ENCODE assay signal across 3 fruit fly cellular contexts in the genomic region with DNA sequence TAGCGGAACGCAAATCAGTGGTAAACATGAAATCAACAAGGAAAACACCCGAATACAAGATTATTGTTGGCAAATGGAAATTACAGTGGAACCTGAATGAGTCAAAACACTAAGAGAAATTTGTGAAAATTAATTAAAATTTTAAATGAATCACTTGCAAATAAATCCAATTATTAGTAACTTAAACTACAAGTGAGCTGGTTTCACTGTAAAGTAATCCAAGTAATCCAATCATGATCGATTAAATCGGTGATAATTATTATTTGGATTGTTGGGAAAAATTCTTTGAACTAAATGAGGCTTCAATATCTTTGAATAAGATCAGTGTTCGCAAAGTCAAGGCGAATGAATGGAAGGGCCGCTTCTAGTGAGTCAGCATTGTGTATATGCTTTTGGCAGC.
TF ChIP-seq lines count a peak whose summit lies in the region.

No protein-coding gene starts in this region.

- TF ChIP-seq CTCF in whole organism, embryonic (GFP tag; optimal IDR thresholded peaks at IDR 0.05; lab: Kevin White, UChicago) = no peak

TF ChIP-seq in whole organism, embryonic, 481 proteins besides CTCF, POLR2A, EP300 and RAD21 (continues in another document):
- TF ChIP-seq CG13775 (GFP tag; optimal IDR thresholded peaks at IDR 0.05; lab: Kevin White, UChicago) = no peak
- TF ChIP-seq CG8944 (GFP tag; optimal IDR thresholded peaks at IDR 0.05; lab: Kevin White, UChicago) = no peak
- TF ChIP-seq Side (GFP tag; optimal IDR thresholded peaks at IDR 0.05; lab: Kevin White, UChicago) = no peak
- TF ChIP-seq slou (GFP tag; optimal IDR thresholded peaks at IDR 0.05; lab: Kevin White, UChicago) = no peak
- no peak for TF ChIP-seq CG7963 (GFP tag; IDR thresholded peaks at IDR 0.05; lab: Robert Waterston, UW; ENCODE audit: partially characterized antibody)
- no peak for TF ChIP-seq ac (GFP tag; optimal IDR thresholded peaks at IDR 0.05; lab: Kevin White, UChicago)
- no peak for TF ChIP-seq CG16863 (GFP tag; optimal IDR thresholded peaks at IDR 0.05; lab: Kevin White, UChicago)
- TF ChIP-seq Gsc (GFP tag; IDR thresholded peaks at IDR 0.05; lab: Robert Waterston, UW) = no peak
- TF ChIP-seq CG7556 (GFP tag; optimal IDR thresholded peaks at IDR 0.05; lab: Kevin White, UChicago) = no peak
- no peak for TF ChIP-seq stc (GFP tag; IDR thresholded peaks at IDR 0.05; lab: Robert Waterston, UW)
- no peak for TF ChIP-seq Chrac-16 (GFP tag; optimal IDR thresholded peaks at IDR 0.05; lab: Kevin White, UChicago)
- no peak for TF ChIP-seq chn (GFP tag; optimal IDR thresholded peaks at IDR 0.05; lab: Kevin White, UChicago)
- no peak for TF ChIP-seq CG10565 (GFP tag; optimal IDR thresholded peaks at IDR 0.05; lab: Kevin White, UChicago)
- no peak for TF ChIP-seq corto (GFP tag; optimal IDR thresholded peaks at IDR 0.05; lab: Kevin White, UChicago)
- no peak for TF ChIP-seq sc (optimal IDR thresholded peaks at IDR 0.05; lab: Kevin White, UChicago)
- TF ChIP-seq sc (GFP tag; optimal IDR thresholded peaks at IDR 0.05; lab: Kevin White, UChicago) = no peak
- TF ChIP-seq Poxn (GFP tag; IDR thresholded peaks at IDR 0.05; lab: Robert Waterston, UW) = no peak
- TF ChIP-seq fd64A (GFP tag; optimal IDR thresholded peaks at IDR 0.05; lab: Kevin White, UChicago) = no peak
- peak; percentile 36 for TF ChIP-seq CG13424 (tag; optimal IDR thresholded peaks at IDR 0.05; lab: Kevin White, UChicago)
- TF ChIP-seq CG17829 (tag; optimal IDR thresholded peaks at IDR 0.05; lab: Kevin White, UChicago) = no peak
- TF ChIP-seq trem (tag; optimal IDR thresholded peaks at IDR 0.05; lab: Kevin White, UChicago) = no peak
- TF ChIP-seq grau (tag; optimal IDR thresholded peaks at IDR 0.05; lab: Kevin White, UChicago) = peak; percentile 74
- TF ChIP-seq CG4730 (GFP tag; IDR thresholded peaks at IDR 0.05; lab: Robert Waterston, UW) = no peak
- no peak for TF ChIP-seq CG6254 (GFP tag; optimal IDR thresholded peaks at IDR 0.05; lab: Kevin White, UChicago)
- TF ChIP-seq Sry-δ (GFP tag; optimal IDR thresholded peaks at IDR 0.05; lab: Kevin White, UChicago) = no peak
- peak; percentile 0 for TF ChIP-seq Hmr (GFP tag; optimal IDR thresholded peaks at IDR 0.05; lab: Kevin White, UChicago)
- no peak for TF ChIP-seq CG32767 (GFP tag; IDR thresholded peaks at IDR 0.05; lab: Robert Waterston, UW)
- no peak for TF ChIP-seq CG14860 (GFP tag; IDR thresholded peaks at IDR 0.05; lab: Robert Waterston, UW; ENCODE audit: partially characterized antibody)
- no peak for TF ChIP-seq CG11695 (GFP tag; IDR thresholded peaks at IDR 0.05; lab: Robert Waterston, UW)
- no peak for TF ChIP-seq CG6272 (GFP tag; IDR thresholded peaks at IDR 0.05; lab: Robert Waterston, UW)

TF ChIP-seq in whole organism, prepupa, 60 proteins besides CTCF, POLR2A, EP300 and RAD21:
- TF ChIP-seq topi (GFP tag; optimal IDR thresholded peaks at IDR 0.05; lab: Kevin White, UChicago) (peak; percentile 29), esn (GFP tag; optimal IDR thresholded peaks at IDR 0.05; lab: Kevin White, UChicago) (peak; percentile 28), CG9139 (GFP tag; optimal IDR thresholded peaks at IDR 0.05; lab: Kevin White, UChicago) (no peak), CG6792 (GFP tag; optimal IDR thresholded peaks at IDR 0.05; lab: Kevin White, UChicago) (no peak), Met (GFP tag; optimal IDR thresholded peaks at IDR 0.05; lab: Kevin White, UChicago) (peak; percentile 40), CG31627 (GFP tag; optimal IDR thresholded peaks at IDR 0.05; lab: Kevin White, UChicago) (peak; percentile 2), lz (GFP tag; optimal IDR thresholded peaks at IDR 0.05; lab: Kevin White, UChicago) (peak; percentile 4), svp (GFP tag; lab: Kevin White, UChicago) (peak; percentile 70), Hr38 (GFP tag; optimal IDR thresholded peaks at IDR 0.05; lab: Kevin White, UChicago) (no peak), Smox (GFP tag; optimal IDR thresholded peaks at IDR 0.05; lab: Kevin White, UChicago) (peak; percentile 14), Hr39 (GFP tag; optimal IDR thresholded peaks at IDR 0.05; lab: Kevin White, UChicago) (peak; percentile 20)

TF ChIP-seq in whole organism, wandering third instar larva, 38 proteins besides CTCF, POLR2A, EP300 and RAD21:
- TF ChIP-seq ey (GFP tag; optimal IDR thresholded peaks at IDR 0.05; lab: Kevin White, UChicago) = peak; percentile 7
- TF ChIP-seq psq (GFP tag; optimal IDR thresholded peaks at IDR 0.05; lab: Kevin White, UChicago) = peak; percentile 4
- no peak for TF ChIP-seq Myc (optimal IDR thresholded peaks at IDR 0.05; lab: Kevin White, UChicago)
- peak; percentile 37 for TF ChIP-seq tai (GFP tag; optimal IDR thresholded peaks at IDR 0.05; lab: Kevin White, UChicago)
- no peak for TF ChIP-seq Vsx2 (GFP tag; optimal IDR thresholded peaks at IDR 0.05; lab: Kevin White, UChicago; ENCODE audit: partially characterized antibody)
- TF ChIP-seq fru (GFP tag; optimal IDR thresholded peaks at IDR 0.05; lab: Kevin White, UChicago) = peak; percentile 52
- TF ChIP-seq Rel (GFP tag; optimal IDR thresholded peaks at IDR 0.05; lab: Kevin White, UChicago) = no peak
- no peak for TF ChIP-seq Rel (tag; optimal IDR thresholded peaks at IDR 0.05; lab: Kevin White, UChicago)
TF ChIP-seq in whole organism, wandering third instar larva: peak in this region for 4.
